Worm (Caenorhabditis elegans) whole organism, L2 larva: ENCODE data around the gene cmtr-2.

Source experiments
- C34F6.9 ChIP-seq: fragments of 150-350 bp; optimal IDR thresholded peaks from 2 replicates; lab custom pipeline; 2014; ENCODE audit warnings: missing biosample characterization, missing genetic modification characterization
- F13H6.1 ChIP-seq: sonication (generic microtip); optimal IDR thresholded peaks from 2 replicates; lab custom pipeline; 2016; ENCODE audit warnings: missing genetic modification characterization, missing compliant biosample characterization
- R02D3.7 ChIP-seq: fragments of 150-350 bp; optimal IDR thresholded peaks from 2 replicates; lab custom pipeline; 2014; ENCODE audit warnings: missing biosample characterization, missing genetic modification characterization
- Y55F3AM.14 ChIP-seq: fragments of 200-800 bp; sonication (Bioruptor generic); optimal IDR thresholded peaks from 2 replicates; lab custom pipeline; 2018; ENCODE audit warnings: mild to moderate bottlenecking, missing genetic modification characterization, missing compliant biosample characterization
- ZK546.5 ChIP-seq: sonication (generic microtip); optimal IDR thresholded peaks from 2 replicates; lab custom pipeline; 2017; ENCODE audit warnings: missing biosample characterization, missing genetic modification characterization
- alr-1 ChIP-seq: fragments of 150-350 bp; optimal IDR thresholded peaks from 2 replicates; lab custom pipeline; 2014; ENCODE audit warnings: missing biosample characterization, missing genetic modification characterization
- aly-2 ChIP-seq: fragments of 150-350 bp; optimal IDR thresholded peaks from 2 replicates; lab custom pipeline; 2014; ENCODE audit warnings: missing biosample characterization, missing genetic modification characterization
- blmp-1 ChIP-seq: sonication (generic microtip); optimal IDR thresholded peaks from 2 replicates; lab custom pipeline; 2017; ENCODE audit warnings: missing genetic modification characterization, mild to moderate bottlenecking, missing compliant biosample characterization, antibody characterized with exemption, moderate library complexity; ENCODE audit not compliant: insufficient read depth
- ceh-16 ChIP-seq: fragments of 150-350 bp; optimal IDR thresholded peaks from 2 replicates; lab custom pipeline; 2014; ENCODE audit warnings: missing biosample characterization, missing genetic modification characterization
- ceh-82 ChIP-seq: fragments of 150-350 bp; optimal IDR thresholded peaks from 2 replicates; lab custom pipeline; 2014; ENCODE audit warnings: missing biosample characterization, missing genetic modification characterization
- crh-2 ChIP-seq: sonication (generic microtip); optimal IDR thresholded peaks from 2 replicates; lab custom pipeline; 2017; ENCODE audit warnings: missing biosample characterization, missing genetic modification characterization
- dmd-4 ChIP-seq: sonication (generic microtip); optimal IDR thresholded peaks from 2 replicates; lab custom pipeline; 2017; ENCODE audit warnings: missing biosample characterization, missing genetic modification characterization
- egl-27 ChIP-seq: sonication (generic microtip); optimal IDR thresholded peaks from 3 replicates; lab custom pipeline; 2017; ENCODE audit warnings: missing biosample characterization, missing genetic modification reagents, missing genetic modification characterization
- elt-1 ChIP-seq: fragments of 150-350 bp; optimal IDR thresholded peaks from 2 replicates; lab custom pipeline; 2014; ENCODE audit warnings: missing biosample characterization, missing genetic modification characterization
- elt-3 ChIP-seq: sonication (generic microtip); optimal IDR thresholded peaks from 2 replicates; lab custom pipeline; 2017; ENCODE audit warnings: missing biosample characterization, missing genetic modification characterization
- fos-1 ChIP-seq: fragments of 150-350 bp; optimal IDR thresholded peaks from 2 replicates; lab custom pipeline; 2014; ENCODE audit warnings: missing biosample characterization, missing genetic modification characterization
- gmeb-1 ChIP-seq: fragments of 150-350 bp; optimal IDR thresholded peaks from 2 replicates; lab custom pipeline; 2014; ENCODE audit warnings: missing biosample characterization, missing genetic modification characterization
- lin-11 ChIP-seq: fragments of 150-350 bp; sonication (generic microtip); optimal IDR thresholded peaks from 2 replicates; lab custom pipeline; 2014; ENCODE audit warnings: missing biosample characterization, missing genetic modification characterization, inconsistent platforms, mixed read lengths
- lin-39 ChIP-seq: fragments of 150-350 bp; optimal IDR thresholded peaks from 2 replicates; lab custom pipeline; 2014; ENCODE audit warnings: missing biosample characterization, missing genetic modification reagents, missing genetic modification characterization
- mdl-1 ChIP-seq, 2 experiments: fragments of 150-350 bp in 1 of 2; sonication (generic microtip) in 1 of 2; optimal IDR thresholded peaks; 2 replicates each; lab custom pipeline; 2017; ENCODE audit warnings: missing biosample characterization in 2 of 2, missing genetic modification characterization in 2 of 2
- nhr-10 ChIP-seq: sonication (generic microtip); optimal IDR thresholded peaks from 2 replicates; lab custom pipeline; 2017; ENCODE audit warnings: missing biosample characterization, missing genetic modification characterization
- nhr-11 ChIP-seq: fragments of 150-350 bp; optimal IDR thresholded peaks from 2 replicates; lab custom pipeline; 2014; ENCODE audit warnings: missing biosample characterization, missing genetic modification characterization
- nhr-12 ChIP-seq: fragments of 150-350 bp; optimal IDR thresholded peaks from 2 replicates; lab custom pipeline; 2014; ENCODE audit warnings: missing biosample characterization, missing genetic modification characterization
- nhr-129 ChIP-seq: fragments of 150-350 bp; optimal IDR thresholded peaks from 2 replicates; lab custom pipeline; 2014; ENCODE audit warnings: missing biosample characterization, missing genetic modification characterization
- nhr-21 ChIP-seq: fragments of 150-350 bp; optimal IDR thresholded peaks from 2 replicates; lab custom pipeline; 2014; ENCODE audit warnings: missing biosample characterization, missing genetic modification characterization
- nhr-23 ChIP-seq: fragments of 150-350 bp; optimal IDR thresholded peaks from 2 replicates; lab custom pipeline; 2014; ENCODE audit warnings: missing biosample characterization, missing genetic modification reagents, missing genetic modification characterization
- nhr-25 ChIP-seq: fragments of 150-350 bp; sonication (generic microtip); optimal IDR thresholded peaks from 3 replicates; lab custom pipeline; 2014; ENCODE audit warnings: missing biosample characterization, missing genetic modification characterization
- nhr-6 ChIP-seq: fragments of 150-350 bp; optimal IDR thresholded peaks from 2 replicates; lab custom pipeline; 2014; ENCODE audit warnings: missing biosample characterization, missing genetic modification characterization
- nhr-77 ChIP-seq: fragments of 150-350 bp; optimal IDR thresholded peaks from 2 replicates; lab custom pipeline; 2014; ENCODE audit warnings: missing biosample characterization, missing genetic modification characterization
- peb-1 ChIP-seq: fragments of 150-350 bp; optimal IDR thresholded peaks from 2 replicates; lab custom pipeline; 2014; ENCODE audit warnings: missing biosample characterization, missing genetic modification characterization
- skn-1 ChIP-seq: sonication (generic microtip); optimal IDR thresholded peaks from 2 replicates; lab custom pipeline; 2017; ENCODE audit warnings: missing biosample characterization, missing genetic modification characterization
- sma-3 ChIP-seq: sonication (generic microtip); optimal IDR thresholded peaks from 2 replicates; lab custom pipeline; 2016; ENCODE audit warnings: missing genetic modification reagents, missing genetic modification characterization, missing compliant biosample characterization
- sma-9 ChIP-seq, 2 experiments: fragments of 150-350 bp in 1 of 2; sonication (generic microtip) in 1 of 2; optimal IDR thresholded peaks; 2 replicates each; lab custom pipeline; 2014 to 2016; ENCODE audit warnings: missing genetic modification characterization in 2 of 2, mild to moderate bottlenecking in 1 of 2, missing biosample characterization in 1 of 2, missing compliant biosample characterization in 1 of 2, missing genetic modification reagents in 1 of 2, moderate library complexity in 1 of 2
- snpc-4 ChIP-seq: fragments of 150-350 bp; optimal IDR thresholded peaks from 2 replicates; lab custom pipeline; 2014; ENCODE audit warnings: missing biosample characterization, missing genetic modification characterization
- unc-55 ChIP-seq: fragments of 150-350 bp; sonication (generic microtip); optimal IDR thresholded peaks from 3 replicates; lab custom pipeline; 2014; ENCODE audit warnings: missing biosample characterization, missing genetic modification reagents, missing genetic modification characterization
- unc-62 ChIP-seq: fragments of 150-350 bp; optimal IDR thresholded peaks from 2 replicates; lab custom pipeline; 2014; ENCODE audit warnings: missing biosample characterization, missing genetic modification reagents, missing genetic modification characterization
- zag-1 ChIP-seq: fragments of 150-350 bp; optimal IDR thresholded peaks from 2 replicates; lab custom pipeline; 2014; ENCODE audit warnings: missing biosample characterization, missing genetic modification characterization
- ztf-4 ChIP-seq: fragments of 150-350 bp; optimal IDR thresholded peaks from 2 replicates; lab custom pipeline; 2014; ENCODE audit warnings: missing biosample characterization, missing genetic modification characterization

cmtr-2 gene

ce11 chrIII:6608101-6608672, 7.0 kb upstream of the cmtr-2 start, which contains the start of the genes mdh-2 and F20H11.4 (continued):
- TF ChIP-seq blmp-1 (tag; lab: Kevin White, UChicago) (no peak), sma-3 (GFP tag; lab: Kevin White, UChicago) (peak; percentile 77), Y55F3AM.14 (GFP tag; lab: Kevin White, UChicago) (no peak), nhr-10 (tag; lab: Kevin White, UChicago) (no peak), ztf-4 (tag; lab: Kevin White, UChicago) (peak; percentile 24)

- TF ChIP-seq aly-2 (tag; lab: Kevin White, UChicago) (no peak), egl-27 (no peak), F13H6.1 (tag; lab: Kevin White, UChicago) (no peak), nhr-23 (tag; lab: Kevin White, UChicago) (no peak), Y55F3AM.14 (GFP tag; lab: Kevin White, UChicago) (no peak), C34F6.9 (tag; lab: Kevin White, UChicago) (no peak), fos-1 (tag; lab: Kevin White, UChicago) (no peak), unc-62 (GFP tag; lab: Kevin White, UChicago) (no peak), ceh-16 (tag; lab: Kevin White, UChicago) (no peak), nhr-21 (tag; lab: Kevin White, UChicago) (no peak), snpc-4 (tag; lab: Kevin White, UChicago) (no peak), gmeb-1 (no peak), sma-9 (GFP tag; optimal IDR thresholded peaks at IDR 0.05; lab: Kevin White, UChicago) (no peak), sma-9 (tag; optimal IDR thresholded peaks at IDR 0.05; lab: Kevin White, UChicago) (no peak), peb-1 (no peak), skn-1 (tag; lab: Kevin White, UChicago) (no peak), unc-55 (GFP tag; lab: Kevin White, UChicago) (no peak), ceh-82 (no peak), nhr-77 (no peak), ZK546.5 (tag; lab: Kevin White, UChicago) (no peak)
- TF ChIP-seq, all 48 proteins: peak for 0
Measured at ce11 chrIII:6610522-6610921, 4.7 kb upstream of the cmtr-2 start, which contains the start of gene srh-40. Gene srh-40 (plus strand): TSS chrIII:6610822.

DNA sequence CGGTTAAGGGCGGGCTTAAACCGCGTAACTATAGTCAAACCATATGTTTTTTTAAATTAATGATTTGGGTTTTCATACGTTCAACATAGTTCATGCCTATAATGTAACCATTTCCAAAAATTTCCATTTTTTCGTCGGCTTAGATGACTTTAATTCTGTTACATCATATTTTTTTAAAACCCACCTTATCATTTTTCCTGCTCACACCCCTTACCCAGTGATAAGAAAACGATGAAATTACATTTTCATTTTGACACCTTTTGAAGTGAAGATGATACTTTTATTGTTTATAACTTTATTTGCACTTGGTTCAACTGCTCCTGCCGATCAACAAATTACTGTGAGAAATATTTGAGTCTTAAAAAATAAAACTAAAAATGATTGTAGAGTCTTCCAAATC, 2.9 kb upstream of the cmtr-2 start, which contains the start of gene ctsa-4.2:
ctsa-4.2 (plus strand) TSS at position 247 of the 400 bp plus-strand sequence.
- no peak for TF ChIP-seq aly-2 (tag; lab: Kevin White, UChicago)
- no peak for TF ChIP-seq unc-62 (GFP tag; lab: Kevin White, UChicago)
- no peak for TF ChIP-seq zag-1 (tag; lab: Kevin White, UChicago)
- TF ChIP-seq blmp-1 (tag; lab: Kevin White, UChicago) = no peak
- TF ChIP-seq snpc-4 (tag; lab: Kevin White, UChicago) = no peak
- no peak for TF ChIP-seq nhr-6 (tag; lab: Kevin White, UChicago)
- TF ChIP-seq mdl-1 (tag; optimal IDR thresholded peaks at IDR 0.05; lab: Kevin White, UChicago) = no peak
- TF ChIP-seq lin-39 = no peak
- no peak for TF ChIP-seq ceh-16 (tag; lab: Kevin White, UChicago)
- TF ChIP-seq skn-1 (tag; lab: Kevin White, UChicago) = peak; percentile 82
- TF ChIP-seq lin-11 = no peak
- no peak for TF ChIP-seq nhr-12 (tag; lab: Kevin White, UChicago)
- no peak for TF ChIP-seq gmeb-1
- TF ChIP-seq C34F6.9 (tag; lab: Kevin White, UChicago) = no peak
- no peak for TF ChIP-seq alr-1 (tag; lab: Kevin White, UChicago)
- no peak for TF ChIP-seq F13H6.1 (tag; lab: Kevin White, UChicago)
- TF ChIP-seq nhr-23 (tag; lab: Kevin White, UChicago) = no peak
- peak; percentile 32 for TF ChIP-seq nhr-129
- TF ChIP-seq crh-2 = peak; percentile 14
- TF ChIP-seq nhr-11 (tag; lab: Kevin White, UChicago) = no peak
- TF ChIP-seq sma-9 (GFP tag; optimal IDR thresholded peaks at IDR 0.05; lab: Kevin White, UChicago) = peak; percentile 20
- TF ChIP-seq sma-9 (tag; optimal IDR thresholded peaks at IDR 0.05; lab: Kevin White, UChicago) = no peak
- TF ChIP-seq fos-1 (tag; lab: Kevin White, UChicago) = peak; percentile 62

- TF ChIP-seq C34F6.9 (tag; lab: Kevin White, UChicago) (no peak), lin-11 (no peak), lin-39 (no peak), nhr-77 (no peak), mdl-1 (tag; optimal IDR thresholded peaks at IDR 0.05; lab: Kevin White, UChicago) (no peak), peb-1 (no peak), elt-3 (no peak), ztf-4 (tag; lab: Kevin White, UChicago) (no peak), skn-1 (tag; lab: Kevin White, UChicago) (no peak), crh-2 (no peak), Y55F3AM.14 (GFP tag; lab: Kevin White, UChicago) (no peak), nhr-10 (tag; lab: Kevin White, UChicago) (no peak), blmp-1 (tag; lab: Kevin White, UChicago) (no peak), dmd-4 (tag; lab: Kevin White, UChicago) (no peak), elt-1 (tag; lab: Kevin White, UChicago) (no peak), R02D3.7 (tag; lab: Kevin White, UChicago) (no peak), nhr-25 (tag; lab: Kevin White, UChicago) (no peak)
Measured at ce11 chrIII:6619952-6620351, 4.7 kb downstream of the cmtr-2 start, which contains the start of gene C13B9.2. Gene C13B9.2 (plus strand): TSS chrIII:6620252.
